Fruit fly (Drosophila melanogaster): ENCODE data around the gene Kal1.

Gene Kal1

dm6 chr3R:24112320-24113069, 28.7 kb upstream of the Kal1 start, which contains the start of gene CG13605 (continued):
- TF ChIP-seq Hr4 (GFP tag; optimal IDR thresholded peaks at IDR 0.05), result peak; percentile 71
- TF ChIP-seq CG6163 (GFP tag; IDR thresholded peaks at IDR 0.05), result peak; percentile 60; the same call in 2 of the 3 replicates
- TF ChIP-seq Hr38 (GFP tag; optimal IDR thresholded peaks at IDR 0.05), result no peak
- no peak for TF ChIP-seq fd59A (GFP tag; optimal IDR thresholded peaks at IDR 0.05)
- peak; percentile 40 for TF ChIP-seq fd85E (GFP tag; optimal IDR thresholded peaks at IDR 0.05)
- TF ChIP-seq CG32006 (GFP tag; optimal IDR thresholded peaks at IDR 0.05), result peak; percentile 66
- TF ChIP-seq Sox102F (GFP tag; optimal IDR thresholded peaks at IDR 0.05), result peak; percentile 71
- peak; percentile 81 for TF ChIP-seq dsx (GFP tag; optimal IDR thresholded peaks at IDR 0.05; ENCODE audit: poor library complexity, severe bottlenecking)
- TF ChIP-seq Met (GFP tag; optimal IDR thresholded peaks at IDR 0.05), result peak; percentile 71
- peak; percentile 33 for TF ChIP-seq Lpt (GFP tag; optimal IDR thresholded peaks at IDR 0.05)
- peak; percentile 81 for TF ChIP-seq CG15336 (GFP tag; IDR thresholded peaks at IDR 0.05)
- peak; percentile 63 for TF ChIP-seq cyc (GFP tag; optimal IDR thresholded peaks at IDR 0.05)
- TF ChIP-seq achi (GFP tag; optimal IDR thresholded peaks at IDR 0.05), result peak; percentile 70
- peak; percentile 24 for TF ChIP-seq CG6808 (GFP tag; optimal IDR thresholded peaks at IDR 0.05)
- TF ChIP-seq Hr39 (GFP tag; optimal IDR thresholded peaks at IDR 0.05), result peak; percentile 67
- peak; percentile 72 for TF ChIP-seq net (GFP tag; optimal IDR thresholded peaks at IDR 0.05)
- peak; percentile 68 for TF ChIP-seq CG6276 (GFP tag; optimal IDR thresholded peaks at IDR 0.05)
- peak; percentile 35 for TF ChIP-seq CG16779 (tag; optimal IDR thresholded peaks at IDR 0.05)
- peak; percentile 25 for TF ChIP-seq dac (GFP tag; optimal IDR thresholded peaks at IDR 0.05)
- TF ChIP-seq vri (GFP tag; optimal IDR thresholded peaks at IDR 0.05), result peak; percentile 65
- peak; percentile 62 for TF ChIP-seq CG11294 (GFP tag; IDR thresholded peaks at IDR 0.05)

DNA sequence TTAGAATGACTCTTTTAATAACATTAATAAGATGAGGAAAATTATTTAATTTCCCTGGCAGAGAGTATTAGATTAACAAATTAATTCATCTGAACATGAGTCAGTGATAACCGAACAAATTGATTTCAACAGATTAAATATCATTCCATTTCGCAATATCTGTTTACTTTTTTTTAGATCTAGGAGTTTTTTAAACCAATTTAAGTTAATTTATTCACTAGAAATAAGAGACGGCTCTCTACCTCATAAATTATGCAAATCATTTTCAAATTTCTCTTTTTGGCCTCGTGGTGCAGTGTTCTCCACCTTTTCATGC, 28.2 kb upstream of the Kal1 start, which contains the start of gene Root:
Gene Root (plus strand): TSS at position 217 of the 316 bp plus-strand sequence.
- TF ChIP-seq CG6808 (GFP tag; optimal IDR thresholded peaks at IDR 0.05) (no peak), CG15336 (GFP tag; IDR thresholded peaks at IDR 0.05) (no peak), CG16779 (tag; optimal IDR thresholded peaks at IDR 0.05) (no peak), Sox14 (GFP tag; optimal IDR thresholded peaks at IDR 0.05) (no peak), CG32006 (GFP tag; optimal IDR thresholded peaks at IDR 0.05) (no peak)

DNA sequence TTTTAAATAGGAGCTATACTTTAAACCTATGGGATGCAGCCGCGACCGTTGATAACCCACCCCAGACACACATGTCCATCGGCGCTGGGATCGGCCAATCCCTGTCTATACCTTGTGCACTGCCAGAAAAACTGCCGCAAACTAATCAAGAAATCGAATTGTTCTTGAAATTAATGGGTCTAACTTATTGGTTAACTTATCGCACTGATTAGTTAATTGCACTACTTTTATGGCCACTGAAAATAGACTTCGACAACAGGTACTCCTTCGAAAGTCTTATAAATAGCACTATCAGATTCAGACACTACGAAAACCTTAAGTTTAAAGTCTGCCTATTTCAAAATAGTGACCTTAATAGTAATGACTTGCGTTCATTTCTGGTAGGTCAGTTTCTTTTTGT, 25.0 kb upstream of the Kal1 start, which contains the start of gene CG13607:
Gene CG13607 (minus strand): TSS at position 143 of the 400 bp plus-strand sequence.
- no peak for TF ChIP-seq CG11294 (GFP tag; IDR thresholded peaks at IDR 0.05)
- TF ChIP-seq Ets21C (GFP tag; optimal IDR thresholded peaks at IDR 0.05), result no peak
- TF ChIP-seq Eip78C (GFP tag), result peak; percentile 67
- no peak for TF ChIP-seq Gug (GFP tag; IDR thresholded peaks at IDR 0.05)
- no peak for TF ChIP-seq fkh (GFP tag; optimal IDR thresholded peaks at IDR 0.05)
- TF ChIP-seq CG3919 (GFP tag; optimal IDR thresholded peaks at IDR 0.05), result no peak
- no peak for TF ChIP-seq CG3032 (tag; optimal IDR thresholded peaks at IDR 0.05)
- TF ChIP-seq CG32006 (GFP tag; optimal IDR thresholded peaks at IDR 0.05), result peak; percentile 45
- TF ChIP-seq svp (GFP tag), result peak; percentile 89
- no peak for TF ChIP-seq Hr4 (GFP tag; optimal IDR thresholded peaks at IDR 0.05)
- no peak for TF ChIP-seq acj6 (GFP tag; optimal IDR thresholded peaks at IDR 0.05)
- no peak for TF ChIP-seq CG10669 (GFP tag; optimal IDR thresholded peaks at IDR 0.05)
- TF ChIP-seq Ets96B (tag; optimal IDR thresholded peaks at IDR 0.05), result no peak
- TF ChIP-seq CG6163 (GFP tag; IDR thresholded peaks at IDR 0.05), result no peak
- no peak for TF ChIP-seq CG8632 (GFP tag; optimal IDR thresholded peaks at IDR 0.05)
- no peak for TF ChIP-seq CG16779 (tag; optimal IDR thresholded peaks at IDR 0.05)
- TF ChIP-seq ss (GFP tag; optimal IDR thresholded peaks at IDR 0.05), result no peak
- TF ChIP-seq CG1621 (tag; optimal IDR thresholded peaks at IDR 0.05), result no peak
- TF ChIP-seq cyc (GFP tag; optimal IDR thresholded peaks at IDR 0.05), result no peak
- no peak for TF ChIP-seq achi (GFP tag; optimal IDR thresholded peaks at IDR 0.05)
- no peak for TF ChIP-seq Smox (GFP tag; optimal IDR thresholded peaks at IDR 0.05)
- TF ChIP-seq vri (GFP tag; optimal IDR thresholded peaks at IDR 0.05), result no peak
- TF ChIP-seq CG31627 (GFP tag; optimal IDR thresholded peaks at IDR 0.05), result no peak
- no peak for TF ChIP-seq net (GFP tag; optimal IDR thresholded peaks at IDR 0.05)
- TF ChIP-seq CG4318 (GFP tag; optimal IDR thresholded peaks at IDR 0.05), result no peak
- TF ChIP-seq dac (GFP tag; optimal IDR thresholded peaks at IDR 0.05), result no peak
- peak; percentile 1 for TF ChIP-seq esn (GFP tag; optimal IDR thresholded peaks at IDR 0.05)
- no peak for TF ChIP-seq CG8319 (GFP tag; optimal IDR thresholded peaks at IDR 0.05)
- TF ChIP-seq OdsH (GFP tag; optimal IDR thresholded peaks at IDR 0.05), result no peak
- no peak for TF ChIP-seq CG34406 (GFP tag; optimal IDR thresholded peaks at IDR 0.05)
- TF ChIP-seq lz (GFP tag; optimal IDR thresholded peaks at IDR 0.05), result no peak
- no peak for TF ChIP-seq CG8119 (GFP tag; IDR thresholded peaks at IDR 0.05)

Data from whole organism, prepupa.